Fruit fly (Drosophila melanogaster) whole organism, embryonic: Measurements from ENCODE around the gene RpL37A.

Source experiments
- CG18599 ChIP-seq: fragments of 200-800 bp; sonication (Bioruptor generic); optimal IDR thresholded peaks from 3 replicates; lab custom pipeline; 2017; ENCODE audit warnings: missing biosample characterization, missing genetic modification characterization, mild to moderate bottlenecking, moderate library complexity, missing genetic modification reagents
- CG8290 ChIP-seq, 3 experiments: fragments of 200-800 bp; sonication (Bioruptor generic); optimal IDR thresholded peaks; 2 replicates each; lab custom pipeline; 2016 to 2019; ENCODE audit warnings: missing biosample characterization in 3 of 3, missing genetic modification characterization in 3 of 3, mild to moderate bottlenecking in 2 of 3, moderate library complexity in 1 of 3
- HLH3B ChIP-seq: fragments of 200-800 bp; sonication (Bioruptor generic); IDR thresholded peaks from 2 replicates; pipeline ENCODE4 v1.3.6; 2022; ENCODE audit warnings: missing biosample characterization, missing genetic modification characterization
- MBD-R2 ChIP-seq: fragments of 200-800 bp; sonication (Bioruptor generic); IDR thresholded peaks from 2 replicates; pipeline ENCODE4 v1.3.6; 2022; ENCODE audit warnings: missing biosample characterization, missing genetic modification characterization
- cas ChIP-seq: fragments of 200-800 bp; sonication (Bioruptor generic); IDR thresholded peaks from 2 replicates; pipeline ENCODE4 v1.3.6; 2022; ENCODE audit warnings: missing biosample characterization, missing genetic modification characterization
- fd64A ChIP-seq: fragments of 200-800 bp; sonication (Bioruptor generic); optimal IDR thresholded peaks from 3 replicates; lab custom pipeline; 2018; ENCODE audit warnings: missing biosample characterization, mild to moderate bottlenecking, missing genetic modification characterization

dm6 chr2L:5055528-5055927, 15.2 kb upstream of the RpL37A start:
- TF ChIP-seq cas (GFP tag; lab: Robert Waterston, UW) (no peak), HLH3B (GFP tag; lab: Robert Waterston, UW) (no peak), fd64A (GFP tag; lab: Kevin White, UChicago) (no peak), CG18599 (GFP tag; lab: Kevin White, UChicago) (no peak), CG8290 (GFP tag; optimal IDR thresholded peaks at IDR 0.05; lab: Kevin White, UChicago) (no peak), CG8290 (tag; optimal IDR thresholded peaks at IDR 0.05; lab: Kevin White, UChicago) (no peak), MBD-R2 (no peak)
